Worm (Caenorhabditis elegans) whole organism, early embryonic: ENCODE data around the gene C43D7.4.

Source experiments
- ama-1 ChIP-seq: fragments of 150-350 bp; optimal IDR thresholded peaks from 2 replicates; lab custom pipeline; 2014
- tbx-37 ChIP-seq: fragments of 200-800 bp; sonication (Bioruptor generic); conservative IDR thresholded peaks from 2 replicates; pipeline ENCODE4 v1.3.6; 2022; ENCODE audit warnings: missing genetic modification reagents, missing genetic modification characterization, missing compliant biosample characterization

ce11 chrV:19312975-19313374 lies 9.3 kb downstream of the C43D7.4 start, which contains the start of gene fbxb-64:
- no peak for TF ChIP-seq tbx-37 (GFP tag; lab: Robert Waterston, UW)
- TF ChIP-seq ama-1 (lab: Kevin White, UChicago), result no peak
